Fruit fly (Drosophila melanogaster) whole organism: ENCODE results near the gene Npc2b.

ENCODE experiments used
- Dll ChIP-seq: fragments of >200 bp; optimal IDR thresholded peaks from 2 replicates; lab custom pipeline; 2017
- usp ChIP-seq: fragments of >200 bp; optimal IDR thresholded peaks from 2 replicates; lab custom pipeline; 2017; ENCODE audit warnings: missing biosample characterization, missing genetic modification characterization, mixed read lengths

dm6 chr3R:14041036-14041435, 48.3 kb upstream of the Npc2b start:
- no peak for TF ChIP-seq Dll
- TF ChIP-seq usp (GFP tag; lab: Kevin White, UChicago): no peak
